Worm (Caenorhabditis elegans) whole organism, young adult: ENCODE data around the gene nos-1.

Experiments
- F23B12.7 ChIP-seq: sonication (generic microtip); optimal IDR thresholded peaks from 2 replicates; lab custom pipeline; 2017; ENCODE audit warnings: missing genetic modification characterization, mild to moderate bottlenecking, missing compliant biosample characterization, antibody characterized with exemption, moderate library complexity; ENCODE audit not compliant: insufficient read depth
- F33H1.4 ChIP-seq: fragments of 200-800 bp; sonication (Bioruptor generic); IDR thresholded peaks from 2 replicates; pipeline ENCODE4 v1.3.6; 2022; ENCODE audit warnings: missing genetic modification reagents, missing genetic modification characterization, missing compliant biosample characterization
- F49E8.2 ChIP-seq: sonication (generic microtip); optimal IDR thresholded peaks from 3 replicates; lab custom pipeline; 2017; ENCODE audit warnings: missing genetic modification characterization, mild to moderate bottlenecking, missing compliant biosample characterization, antibody characterized with exemption, moderate library complexity; ENCODE audit not compliant: insufficient read depth
- F57A8.1 ChIP-seq: fragments of 200-800 bp; sonication (Bioruptor generic); optimal IDR thresholded peaks from 2 replicates; lab custom pipeline; 2018; ENCODE audit warnings: mild to moderate bottlenecking, missing genetic modification characterization, moderate library complexity, missing compliant biosample characterization
- F57C9.4 ChIP-seq: sonication (generic microtip); optimal IDR thresholded peaks from 2 replicates; lab custom pipeline; 2017; ENCODE audit warnings: mild to moderate bottlenecking, missing genetic modification characterization, missing compliant biosample characterization
- Y53F4B.3 ChIP-seq: fragments of 200-800 bp; sonication (Bioruptor generic); IDR thresholded peaks from 2 replicates; pipeline ENCODE4 v1.3.6; 2022; ENCODE audit warnings: missing genetic modification reagents, missing genetic modification characterization, missing compliant biosample characterization
- Y53G8AR.9 ChIP-seq: fragments of 200-800 bp; sonication (Bioruptor generic); conservative IDR thresholded peaks from 2 replicates; pipeline ENCODE4 v1.3.6; 2022; ENCODE audit warnings: missing genetic modification reagents, missing genetic modification characterization, missing compliant biosample characterization
- ZK185.1 ChIP-seq: sonication (generic microtip); optimal IDR thresholded peaks from 2 replicates; lab custom pipeline; 2016; ENCODE audit warnings: mild to moderate bottlenecking, missing genetic modification characterization, missing compliant biosample characterization; ENCODE audit not compliant: poor library complexity, severe bottlenecking
- ama-1 ChIP-seq, 3 experiments: fragments of 150-350 bp in 1 of 3; sonication (generic microtip) in 2 of 3; optimal IDR thresholded peaks; 2 replicates each; lab custom pipeline; 2014 to 2018; ENCODE audit warnings: missing biosample characterization in 2 of 3, missing genetic modification characterization in 2 of 3, missing genetic modification reagents in 2 of 3
- athp-1 ChIP-seq: sonication (generic microtip); optimal IDR thresholded peaks from 2 replicates; lab custom pipeline; 2017; ENCODE audit warnings: mild to moderate bottlenecking, missing genetic modification characterization, missing compliant biosample characterization
- bed-1 ChIP-seq: fragments of 200-800 bp; sonication (Bioruptor generic); IDR thresholded peaks from 2 replicates; pipeline ENCODE4 v1.3.6; 2022; ENCODE audit warnings: missing genetic modification reagents, missing genetic modification characterization, missing compliant biosample characterization
- cebp-1 ChIP-seq, 2 experiments: fragments of 200-800 bp in 1 of 2; sonication (Bioruptor generic) in 1 of 2; sonication (generic microtip) in 1 of 2; IDR thresholded peaks in 1 of 2; optimal IDR thresholded peaks in 1 of 2; 2 replicates each; pipeline versions ENCODE4 v1.3.6 to Lab custom; 2017 to 2022; ENCODE audit warnings: missing compliant biosample characterization in 2 of 2, missing genetic modification characterization in 2 of 2, mild to moderate bottlenecking in 1 of 2, missing genetic modification reagents in 1 of 2, moderate library complexity in 1 of 2
- ceh-100 ChIP-seq: fragments of 200-800 bp; sonication (Bioruptor generic); IDR thresholded peaks from 2 replicates; pipeline ENCODE4 v1.3.6; 2022; ENCODE audit warnings: missing genetic modification reagents, missing genetic modification characterization, missing compliant biosample characterization
- ceh-79 ChIP-seq: sonication (generic microtip); optimal IDR thresholded peaks from 2 replicates; lab custom pipeline; 2017; ENCODE audit warnings: mild to moderate bottlenecking, missing genetic modification characterization, missing compliant biosample characterization
- dpff-1 ChIP-seq: sonication (generic microtip); optimal IDR thresholded peaks from 2 replicates; lab custom pipeline; 2017; ENCODE audit warnings: mild to moderate bottlenecking, missing genetic modification characterization, missing compliant biosample characterization
- dpl-1 ChIP-seq: fragments of 150-350 bp; optimal IDR thresholded peaks from 2 replicates; lab custom pipeline; 2014; ENCODE audit warnings: missing biosample characterization, missing genetic modification reagents, missing genetic modification characterization
- egl-44 ChIP-seq: fragments of 200-800 bp; sonication (Bioruptor generic); IDR thresholded peaks from 2 replicates; pipeline ENCODE4 v1.3.6; 2022; ENCODE audit warnings: missing genetic modification reagents, missing genetic modification characterization, missing compliant biosample characterization
- egrh-3 ChIP-seq: fragments of 200-800 bp; sonication (Bioruptor generic); IDR thresholded peaks from 2 replicates; pipeline ENCODE4 v1.3.6; 2022; ENCODE audit warnings: missing genetic modification reagents, missing genetic modification characterization, missing compliant biosample characterization
- ekl-4 ChIP-seq: fragments of 200-800 bp; sonication (Bioruptor generic); IDR thresholded peaks from 2 replicates; pipeline ENCODE4 v1.3.6; 2022; ENCODE audit warnings: missing genetic modification reagents, missing genetic modification characterization, missing compliant biosample characterization
- ets-4 ChIP-seq: fragments of 200-800 bp; sonication (Bioruptor generic); optimal IDR thresholded peaks from 2 replicates; lab custom pipeline; 2018; ENCODE audit warnings: mild to moderate bottlenecking, missing genetic modification characterization, missing compliant biosample characterization
- hlh-12 ChIP-seq: sonication (generic microtip); optimal IDR thresholded peaks from 2 replicates; lab custom pipeline; 2016; ENCODE audit warnings: missing genetic modification characterization, missing compliant biosample characterization
- hmg-20 ChIP-seq: fragments of 200-800 bp; sonication (Bioruptor generic); IDR thresholded peaks from 2 replicates; pipeline ENCODE4 v1.3.6; 2022; ENCODE audit warnings: missing genetic modification reagents, missing genetic modification characterization, missing compliant biosample characterization
- let-607 ChIP-seq, 2 experiments: fragments of 200-800 bp in 1 of 2; sonication (Bioruptor generic) in 1 of 2; sonication (generic microtip) in 1 of 2; optimal IDR thresholded peaks; 2 replicates each; lab custom pipeline; 2016 to 2018; ENCODE audit warnings: mild to moderate bottlenecking in 2 of 2, missing compliant biosample characterization in 2 of 2, missing genetic modification characterization in 2 of 2, moderate library complexity in 2 of 2, missing genotype in 1 of 2
- lsl-1 ChIP-seq: fragments of 200-800 bp; sonication (Bioruptor generic); optimal IDR thresholded peaks from 2 replicates; lab custom pipeline; 2018; ENCODE audit warnings: mild to moderate bottlenecking, missing genetic modification characterization, moderate library complexity, missing compliant biosample characterization
- madf-3 ChIP-seq: fragments of 200-800 bp; sonication (Bioruptor generic); IDR thresholded peaks from 2 replicates; pipeline ENCODE4 v1.3.6; 2022; ENCODE audit warnings: missing genetic modification reagents, missing genetic modification characterization, missing compliant biosample characterization
- madf-6 ChIP-seq: fragments of 200-800 bp; sonication (Bioruptor generic); IDR thresholded peaks from 2 replicates; pipeline ENCODE4 v1.3.6; 2022; ENCODE audit warnings: missing genetic modification reagents, missing genetic modification characterization, missing compliant biosample characterization
- mcd-1 ChIP-seq: fragments of 200-800 bp; sonication (Bioruptor generic); IDR thresholded peaks from 2 replicates; pipeline ENCODE4 v1.3.6; 2022; ENCODE audit warnings: missing genetic modification reagents, missing genetic modification characterization, missing compliant biosample characterization
- mel-28 ChIP-seq: sonication (generic microtip); optimal IDR thresholded peaks from 2 replicates; lab custom pipeline; 2016; ENCODE audit warnings: borderline replicate concordance, mild to moderate bottlenecking, missing genetic modification characterization, missing compliant biosample characterization
- nfya-1 ChIP-seq: sonication (generic microtip); optimal IDR thresholded peaks from 2 replicates; lab custom pipeline; 2017; ENCODE audit warnings: antibody characterized with exemption, missing compliant biosample characterization, missing genetic modification characterization, borderline replicate concordance; ENCODE audit not compliant: insufficient read depth
- nfyb-1 ChIP-seq: fragments of 200-800 bp; sonication (Bioruptor generic); IDR thresholded peaks from 2 replicates; pipeline ENCODE4 v1.3.6; 2022; ENCODE audit warnings: missing genetic modification reagents, missing genetic modification characterization, missing compliant biosample characterization
- nhr-120 ChIP-seq: fragments of 200-800 bp; sonication (Bioruptor generic); IDR thresholded peaks from 2 replicates; pipeline ENCODE4 v1.3.6; 2022; ENCODE audit warnings: missing genetic modification characterization, missing compliant biosample characterization
- nhr-179 ChIP-seq: sonication (generic microtip); optimal IDR thresholded peaks from 2 replicates; lab custom pipeline; 2016; ENCODE audit warnings: mild to moderate bottlenecking, missing genetic modification characterization, missing compliant biosample characterization
- nhr-80 ChIP-seq: sonication (generic microtip); optimal IDR thresholded peaks from 2 replicates; lab custom pipeline; 2016; ENCODE audit warnings: missing genetic modification characterization, missing compliant biosample characterization
- rcor-1 ChIP-seq: fragments of 200-800 bp; sonication (Bioruptor generic); IDR thresholded peaks from 2 replicates; pipeline ENCODE4 v1.3.6; 2022; ENCODE audit warnings: missing genetic modification reagents, missing genetic modification characterization, missing compliant biosample characterization
- rpc-1 ChIP-seq, 2 experiments: fragments of 150-350 bp in 1 of 2; sonication (generic microtip) in 1 of 2; optimal IDR thresholded peaks; 2 replicates each; lab custom pipeline; 2014 to 2018; ENCODE audit warnings: missing biosample characterization in 1 of 2, missing genetic modification characterization in 1 of 2, missing genetic modification reagents in 1 of 2, missing genotype in 1 of 2
- snpc-1.1 ChIP-seq: sonication (generic microtip); optimal IDR thresholded peaks from 2 replicates; lab custom pipeline; 2017; ENCODE audit warnings: missing genetic modification characterization, mild to moderate bottlenecking, missing compliant biosample characterization, antibody characterized with exemption, moderate library complexity, missing genotype, missing genetic modification reagents; ENCODE audit not compliant: insufficient read depth
- snpc-1.3 ChIP-seq: sonication (generic microtip); optimal IDR thresholded peaks from 2 replicates; lab custom pipeline; 2017; ENCODE audit warnings: missing genetic modification characterization, mild to moderate bottlenecking, missing compliant biosample characterization, antibody characterized with exemption, moderate library complexity, missing genotype, missing genetic modification reagents; ENCODE audit not compliant: insufficient read depth
- tlf-1 ChIP-seq: fragments of 200-800 bp; sonication (Bioruptor generic); optimal IDR thresholded peaks from 2 replicates; lab custom pipeline; 2018; ENCODE audit warnings: mild to moderate bottlenecking, missing genetic modification characterization, missing compliant biosample characterization
- zim-3 ChIP-seq: sonication (generic microtip); optimal IDR thresholded peaks from 2 replicates; lab custom pipeline; 2017; ENCODE audit warnings: mild to moderate bottlenecking, missing genetic modification characterization, moderate library complexity, missing compliant biosample characterization
- ztf-22 ChIP-seq: fragments of 200-800 bp; sonication (Bioruptor generic); optimal IDR thresholded peaks from 2 replicates; lab custom pipeline; 2018; ENCODE audit warnings: mild to moderate bottlenecking, missing genetic modification characterization, moderate library complexity, missing compliant biosample characterization
- ztf-25 ChIP-seq: fragments of 200-800 bp; sonication (Bioruptor generic); IDR thresholded peaks from 2 replicates; pipeline ENCODE4 v1.3.6; 2022; ENCODE audit warnings: missing genetic modification reagents, missing genetic modification characterization, missing compliant biosample characterization

nos-1 gene

DNA sequence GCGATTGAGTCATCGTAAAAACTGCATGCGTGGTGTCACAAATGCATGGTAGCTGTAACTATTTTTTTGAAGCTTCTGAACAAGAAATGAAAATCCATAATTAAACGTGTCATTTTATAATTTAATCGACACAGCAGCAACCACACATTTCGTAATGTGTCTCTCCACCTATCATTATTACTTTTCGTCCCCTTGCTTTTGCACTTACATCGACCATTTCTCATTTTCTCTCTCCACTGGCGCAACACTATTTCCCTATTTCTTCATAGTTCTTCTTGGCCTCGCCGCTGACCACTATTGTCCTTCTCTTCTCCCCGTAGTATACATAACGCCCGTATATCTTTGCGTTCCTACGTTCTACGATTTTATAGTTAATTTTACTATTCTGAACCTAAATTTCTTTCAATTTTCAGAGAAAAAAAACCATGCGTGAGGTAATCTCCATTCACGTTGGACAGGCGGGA, 34.6 kb downstream of the nos-1 start, which contains the start of gene tba-4:
tba-4 (plus strand) TSS at position 414 of the 464 bp plus-strand sequence.
- TF ChIP-seq mel-28 (tag; lab: Kevin White, UChicago) (no peak), ama-1 (optimal IDR thresholded peaks at IDR 0.05; lab: Kevin White, UChicago) (no peak), ama-1 (GFP tag; optimal IDR thresholded peaks at IDR 0.05; lab: Kevin White, UChicago) (no peak), Y53G8AR.9 (GFP tag; lab: Robert Waterston, UW) (no peak), F33H1.4 (no peak), F57C9.4 (tag; lab: Kevin White, UChicago) (no peak), athp-1 (tag; lab: Kevin White, UChicago) (no peak), dpl-1 (GFP tag; lab: Kevin White, UChicago) (no peak), snpc-1.1 (tag; lab: Kevin White, UChicago) (no peak), hlh-12 (tag; lab: Kevin White, UChicago) (no peak), ztf-25 (GFP tag; lab: Robert Waterston, UW) (no peak), Y53F4B.3 (GFP tag; lab: Robert Waterston, UW) (no peak), ets-4 (GFP tag; lab: Kevin White, UChicago) (no peak), zim-3 (no peak), nhr-80 (tag; lab: Kevin White, UChicago) (peak; percentile 83), madf-3 (GFP tag; lab: Robert Waterston, UW) (no peak), nfya-1 (no peak), tlf-1 (GFP tag; lab: Kevin White, UChicago) (no peak), F23B12.7 (tag; lab: Kevin White, UChicago) (no peak), rpc-1 (optimal IDR thresholded peaks at IDR 0.05; lab: Kevin White, UChicago) (no peak), rpc-1 (tag; optimal IDR thresholded peaks at IDR 0.05; lab: Kevin White, UChicago) (no peak), let-607 (tag; optimal IDR thresholded peaks at IDR 0.05; lab: Kevin White, UChicago) (peak in 1 of 2 experiments; percentile 63), snpc-1.3 (no peak), ZK185.1 (no peak), F49E8.2 (tag; lab: Kevin White, UChicago) (no peak), cebp-1 (GFP tag; IDR thresholded peaks at IDR 0.05; lab: Robert Waterston, UW) (peak; percentile 50; the same call in 1 of the 2 replicates), cebp-1 (tag; optimal IDR thresholded peaks at IDR 0.05; lab: Kevin White, UChicago) (no peak), nhr-120 (GFP tag; lab: Robert Waterston, UW) (no peak)
- TF ChIP-seq, all 124 proteins: peak for 3

DNA sequence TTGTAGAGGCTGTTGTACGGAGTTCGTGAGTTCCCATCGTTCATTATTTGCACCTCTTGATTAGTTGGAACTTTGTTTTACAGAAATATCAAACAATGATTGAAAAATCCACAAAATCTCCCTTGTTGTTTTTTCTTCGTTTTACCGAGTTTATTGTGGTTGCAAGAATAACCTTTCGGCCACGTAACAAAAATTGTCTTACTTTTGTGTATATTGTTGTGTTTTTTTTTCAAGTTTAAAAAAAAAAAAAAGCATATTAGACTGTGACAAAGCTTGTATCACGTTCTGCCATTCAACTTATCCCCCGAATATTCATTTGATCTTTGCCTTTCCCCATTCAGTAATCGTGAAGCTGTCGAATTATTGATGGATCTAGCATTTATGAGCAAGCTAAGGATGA, 35.8 kb downstream of the nos-1 start, which contains the start of gene F44F4.10:
F44F4.10 (minus strand) TSS at position 101 of the 400 bp plus-strand sequence.
- no peak for TF ChIP-seq ekl-4
- no peak for TF ChIP-seq ceh-100
- TF ChIP-seq snpc-1.1 (tag; lab: Kevin White, UChicago) = no peak
- TF ChIP-seq F57A8.1 (GFP tag; lab: Kevin White, UChicago) = no peak
- TF ChIP-seq Y53G8AR.9 (GFP tag; lab: Robert Waterston, UW) = no peak
- no peak for TF ChIP-seq Y53F4B.3 (GFP tag; lab: Robert Waterston, UW)

DNA sequence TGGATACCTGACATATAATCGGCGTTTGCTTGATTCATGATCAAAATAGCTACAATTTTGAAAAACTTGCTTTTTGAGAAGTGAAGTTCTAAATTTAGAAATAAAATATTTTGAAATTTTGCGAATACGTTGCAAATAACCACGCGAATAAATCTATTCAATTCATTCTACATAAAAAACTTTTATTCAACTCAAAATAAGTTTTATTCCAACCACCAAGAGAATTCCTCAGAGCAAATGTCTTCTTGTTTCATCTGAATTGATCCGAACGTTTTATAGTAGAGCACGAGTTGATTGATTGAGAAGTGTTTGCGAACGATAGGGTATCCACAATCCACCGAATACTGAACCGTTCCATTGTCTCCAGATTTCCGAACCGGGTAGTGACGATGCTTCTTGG, 37.2 kb downstream of the nos-1 start, which contains the start of gene F44F4.9:
F44F4.9 (minus strand) TSS at position 101 of the 400 bp plus-strand sequence.
- no peak for TF ChIP-seq F49E8.2 (tag; lab: Kevin White, UChicago)
- no peak for TF ChIP-seq lsl-1 (GFP tag; lab: Kevin White, UChicago)
- TF ChIP-seq bed-1 (GFP tag; lab: Robert Waterston, UW) = no peak
- no peak for TF ChIP-seq nhr-179 (tag; lab: Kevin White, UChicago)
- no peak for TF ChIP-seq hmg-20
- no peak for TF ChIP-seq egl-44 (GFP tag; lab: Robert Waterston, UW)
- no peak for TF ChIP-seq egrh-3 (GFP tag; lab: Robert Waterston, UW)
- TF ChIP-seq nfyb-1 (GFP tag; lab: Robert Waterston, UW) = no peak
- TF ChIP-seq rcor-1 (GFP tag; lab: Robert Waterston, UW) = no peak
- no peak for TF ChIP-seq ceh-79 (tag; lab: Kevin White, UChicago)
- no peak for TF ChIP-seq mcd-1 (GFP tag; lab: Robert Waterston, UW)
- TF ChIP-seq ama-1 (optimal IDR thresholded peaks at IDR 0.05; lab: Kevin White, UChicago) = no peak
- TF ChIP-seq ama-1 (GFP tag; optimal IDR thresholded peaks at IDR 0.05; lab: Kevin White, UChicago) = no peak
- no peak for TF ChIP-seq dpff-1 (tag; lab: Kevin White, UChicago)
- TF ChIP-seq madf-6 (GFP tag; lab: Robert Waterston, UW) = no peak
- TF ChIP-seq cebp-1 (GFP tag; IDR thresholded peaks at IDR 0.05; lab: Robert Waterston, UW) = no peak
- no peak for TF ChIP-seq cebp-1 (tag; optimal IDR thresholded peaks at IDR 0.05; lab: Kevin White, UChicago)
- TF ChIP-seq ztf-22 = no peak
